Worm (Caenorhabditis elegans): ENCODE results near the gene C34C12.2.
"Not testable (repeated sequence)": the region's sequence is repeated elsewhere in the genome, so short reads cannot be mapped to it uniquely, and the experiment has no call there.

C34C12.2 gene

ce11 chrIII:3453486-3453885, at the start of gene C34C12.2:
Gene C34C12.2 (plus strand): TSS chrIII:3453786.
- not testable (repeated sequence) for TF ChIP-seq C34F6.9, ztf-11, egl-27 (tag; optimal IDR thresholded peaks at IDR 0.05)

ce11 chrIII:3404354-3404913, 49.2 kb upstream of the C34C12.2 start, which contains the start of the genes npp-9 and F59A2.5:
Gene npp-9 (minus strand): TSS chrIII:3404479.
Gene F59A2.5 (plus strand): TSS chrIII:3404863.
- TF ChIP-seq lin-11 (tag; optimal IDR thresholded peaks at IDR 0.05) (peak; percentile 23), lsy-2 (tag; optimal IDR thresholded peaks at IDR 0.05) (peak in 1 of 2 experiments; percentile 73), R02D3.7 (tag; optimal IDR thresholded peaks at IDR 0.05) (peak; percentile 80), nhr-6 (tag; optimal IDR thresholded peaks at IDR 0.05) (no peak), nhr-23 (tag; optimal IDR thresholded peaks at IDR 0.05) (no peak), lin-13 (GFP tag; optimal IDR thresholded peaks at IDR 0.05) (peak; percentile 10), egl-27 (tag; optimal IDR thresholded peaks at IDR 0.05) (no peak), F13H6.1 (tag; optimal IDR thresholded peaks at IDR 0.05) (peak; percentile 26), mab-5 (tag; optimal IDR thresholded peaks at IDR 0.05) (no peak), nhr-25 (tag; optimal IDR thresholded peaks at IDR 0.05) (peak; percentile 32), Y55F3AM.14 (GFP tag; optimal IDR thresholded peaks at IDR 0.05) (no peak), crh-2 (tag; optimal IDR thresholded peaks at IDR 0.05) (peak; percentile 91), ztf-4 (tag; optimal IDR thresholded peaks at IDR 0.05) (no peak), gmeb-1 (tag; optimal IDR thresholded peaks at IDR 0.05) (peak; percentile 52), unc-55 (GFP tag; optimal IDR thresholded peaks at IDR 0.05) (peak; percentile 71), C34F6.9 (tag; optimal IDR thresholded peaks at IDR 0.05) (peak; percentile 60), nhr-129 (tag; optimal IDR thresholded peaks at IDR 0.05) (peak; percentile 51), fos-1 (tag; optimal IDR thresholded peaks at IDR 0.05) (peak; percentile 62), ama-1 (optimal IDR thresholded peaks at IDR 0.05) (peak; percentile 11)

ce11 chrIII:3405535-3405934, 48.1 kb upstream of the C34C12.2 start, which contains the start of gene golg-4:
Gene golg-4 (plus strand): TSS chrIII:3405568.
- TF ChIP-seq nhr-237 (tag; optimal IDR thresholded peaks at IDR 0.05) = no peak
- no peak for TF ChIP-seq ZK546.5 (tag; optimal IDR thresholded peaks at IDR 0.05)
- TF ChIP-seq nhr-129 (tag; optimal IDR thresholded peaks at IDR 0.05) = no peak
- TF ChIP-seq aly-2 (tag; optimal IDR thresholded peaks at IDR 0.05) = no peak
- TF ChIP-seq fos-1 (tag; optimal IDR thresholded peaks at IDR 0.05) = no peak

ce11 chrIII:3413437-3413836, 40.1 kb upstream of the C34C12.2 start:
- TF ChIP-seq ZK546.5 (tag; optimal IDR thresholded peaks at IDR 0.05) = no peak
- TF ChIP-seq nhr-6 (tag; optimal IDR thresholded peaks at IDR 0.05) = no peak
- TF ChIP-seq ztf-4 (tag; optimal IDR thresholded peaks at IDR 0.05) = no peak
- no peak for TF ChIP-seq lsy-2 (tag; optimal IDR thresholded peaks at IDR 0.05)
- no peak for TF ChIP-seq dmd-4 (tag; optimal IDR thresholded peaks at IDR 0.05)
- no peak for TF ChIP-seq nhr-11 (tag; optimal IDR thresholded peaks at IDR 0.05)
- TF ChIP-seq unc-39 (tag; optimal IDR thresholded peaks at IDR 0.05) = no peak
- no peak for TF ChIP-seq nhr-77 (tag; optimal IDR thresholded peaks at IDR 0.05)
- TF ChIP-seq unc-55 (GFP tag; optimal IDR thresholded peaks at IDR 0.05) = no peak
- no peak for TF ChIP-seq sem-4 (tag; optimal IDR thresholded peaks at IDR 0.05)
- no peak for TF ChIP-seq sma-9 (GFP tag; optimal IDR thresholded peaks at IDR 0.05)
- no peak for TF ChIP-seq sma-9 (tag; optimal IDR thresholded peaks at IDR 0.05)
- no peak for TF ChIP-seq C34F6.9 (tag; optimal IDR thresholded peaks at IDR 0.05)
- TF ChIP-seq nhr-23 (tag; optimal IDR thresholded peaks at IDR 0.05) = no peak
- no peak for TF ChIP-seq nhr-12 (tag; optimal IDR thresholded peaks at IDR 0.05)

- TF ChIP-seq nhr-77 (tag; optimal IDR thresholded peaks at IDR 0.05) (no peak), nhr-129 (tag; optimal IDR thresholded peaks at IDR 0.05) (no peak), nhr-6 (tag; optimal IDR thresholded peaks at IDR 0.05) (no peak), unc-62 (GFP tag; optimal IDR thresholded peaks at IDR 0.05) (no peak), nhr-10 (tag; optimal IDR thresholded peaks at IDR 0.05) (no peak), nhr-237 (tag; optimal IDR thresholded peaks at IDR 0.05) (no peak), alr-1 (tag; optimal IDR thresholded peaks at IDR 0.05) (no peak), aly-2 (tag; optimal IDR thresholded peaks at IDR 0.05) (no peak), ztf-1 (GFP tag; conservative IDR thresholded peaks at IDR 0.05) (no peak), sem-4 (tag; optimal IDR thresholded peaks at IDR 0.05) (no peak), peb-1 (tag; optimal IDR thresholded peaks at IDR 0.05) (no peak), ama-1 (optimal IDR thresholded peaks at IDR 0.05) (no peak)
Measured at ce11 chrIII:3414412-3414811, 39.2 kb upstream of the C34C12.2 start.
